Fruit fly (Drosophila melanogaster) whole organism, embryonic: ENCODE data around the gene CG1273.

Experiments
- Asciz ChIP-seq: fragments of 200-800 bp; sonication (Bioruptor generic); optimal IDR thresholded peaks from 2 replicates; lab custom pipeline; 2017; ENCODE audit warnings: missing biosample characterization, mild to moderate bottlenecking, missing genetic modification characterization, missing genetic modification reagents
- CG10147 ChIP-seq: fragments of 200-800 bp; sonication (Bioruptor generic); optimal IDR thresholded peaks from 2 replicates; lab custom pipeline; 2019; ENCODE audit warnings: missing biosample characterization, mild to moderate bottlenecking, missing genetic modification characterization, moderate library complexity
- CG10979 ChIP-seq: fragments of 200-800 bp; sonication (Bioruptor generic); optimal IDR thresholded peaks from 2 replicates; lab custom pipeline; 2018; ENCODE audit warnings: missing biosample characterization, mild to moderate bottlenecking, missing genetic modification characterization, moderate library complexity
- CG12744 ChIP-seq: fragments of 200-800 bp; sonication (Bioruptor generic); optimal IDR thresholded peaks from 2 replicates; lab custom pipeline; 2016; ENCODE audit warnings: missing biosample characterization, missing genetic modification characterization
- CG12769 ChIP-seq: fragments of 200-800 bp; sonication (Bioruptor generic); optimal IDR thresholded peaks from 2 replicates; lab custom pipeline; 2019; ENCODE audit warnings: missing biosample characterization, mild to moderate bottlenecking, missing genetic modification characterization, moderate library complexity
- CG13123 ChIP-seq: fragments of 200-800 bp; sonication (Bioruptor generic); optimal IDR thresholded peaks from 2 replicates; lab custom pipeline; 2016; ENCODE audit warnings: missing biosample characterization, missing genetic modification characterization
- CG15269 ChIP-seq: fragments of 200-800 bp; sonication (Bioruptor generic); optimal IDR thresholded peaks from 2 replicates; lab custom pipeline; 2018; ENCODE audit warnings: missing biosample characterization, mild to moderate bottlenecking, missing genetic modification characterization, moderate library complexity
- CG16815 ChIP-seq: fragments of 200-800 bp; sonication (Bioruptor generic); optimal IDR thresholded peaks from 3 replicates; lab custom pipeline; 2017; ENCODE audit warnings: missing biosample characterization, mild to moderate bottlenecking, missing genetic modification characterization
- CG2678 ChIP-seq: fragments of 200-800 bp; sonication (Bioruptor generic); optimal IDR thresholded peaks from 3 replicates; lab custom pipeline; 2019; ENCODE audit warnings: missing biosample characterization, mild to moderate bottlenecking, missing genetic modification characterization, moderate library complexity
- CG3163 ChIP-seq: fragments of 200-800 bp; sonication (Bioruptor generic); optimal IDR thresholded peaks from 3 replicates; lab custom pipeline; 2016; ENCODE audit warnings: missing biosample characterization, missing genetic modification characterization
- CG4404 ChIP-seq: fragments of 200-800 bp; sonication (Bioruptor generic); IDR thresholded peaks from 2 replicates; pipeline ENCODE4 v1.3.6; 2022; ENCODE audit warnings: missing biosample characterization, missing genetic modification characterization
- CG6175 ChIP-seq: fragments of 200-800 bp; sonication (Bioruptor generic); IDR thresholded peaks from 3 replicates; pipeline ENCODE4 v1.3.6; 2022; ENCODE audit warnings: missing biosample characterization, missing genetic modification characterization
- CG6854 ChIP-seq: fragments of 200-800 bp; sonication (Bioruptor generic); optimal IDR thresholded peaks from 3 replicates; lab custom pipeline; 2017; ENCODE audit warnings: missing biosample characterization, mild to moderate bottlenecking, missing genetic modification characterization
- CG7963 ChIP-seq: fragments of 200-800 bp; sonication (Bioruptor generic); IDR thresholded peaks from 3 replicates; pipeline ENCODE4 v1.3.6; 2022; ENCODE audit warnings: missing biosample characterization, missing genetic modification characterization; ENCODE audit not compliant: partially characterized antibody
- CG8359 ChIP-seq: fragments of 200-800 bp; sonication (Bioruptor generic); optimal IDR thresholded peaks from 2 replicates; lab custom pipeline; 2017; ENCODE audit warnings: missing biosample characterization, mild to moderate bottlenecking, missing genetic modification characterization, borderline replicate concordance
- CG9727 ChIP-seq: fragments of 200-800 bp; sonication (Bioruptor generic); optimal IDR thresholded peaks from 3 replicates; lab custom pipeline; 2017; ENCODE audit warnings: missing biosample characterization, mild to moderate bottlenecking, missing genetic modification characterization
- Doc2 ChIP-seq: fragments of 200-800 bp; sonication (Bioruptor generic); IDR thresholded peaks from 2 replicates; pipeline ENCODE4 v1.3.6; 2022; ENCODE audit warnings: missing biosample characterization, missing genetic modification characterization
- Elba2 ChIP-seq: fragments of 200-800 bp; sonication (Bioruptor generic); optimal IDR thresholded peaks from 3 replicates; lab custom pipeline; 2016; ENCODE audit warnings: missing biosample characterization, missing genetic modification characterization
- Ets65A ChIP-seq: fragments of 200-800 bp; sonication (Bioruptor generic); peaks from one replicate; lab custom pipeline; 2016; ENCODE audit warnings: missing biosample characterization, missing genetic modification characterization
- Ets97D ChIP-seq: fragments of 200-800 bp; sonication (Bioruptor generic); optimal IDR thresholded peaks from 3 replicates; lab custom pipeline; 2016; ENCODE audit warnings: missing biosample characterization, missing genetic modification characterization
- Fer3 ChIP-seq: fragments of 200-800 bp; sonication (Bioruptor generic); optimal IDR thresholded peaks from 2 replicates; lab custom pipeline; 2018; ENCODE audit warnings: missing biosample characterization, mild to moderate bottlenecking, missing genetic modification characterization, moderate library complexity
- Gsc ChIP-seq: fragments of 200-800 bp; sonication (Bioruptor generic); IDR thresholded peaks from 2 replicates; pipeline ENCODE4 v1.3.6; 2022; ENCODE audit warnings: missing biosample characterization, missing genetic modification characterization
- HLH54F ChIP-seq: fragments of 200-800 bp; sonication (Bioruptor generic); optimal IDR thresholded peaks from 3 replicates; lab custom pipeline; 2016; ENCODE audit warnings: missing biosample characterization, missing genetic modification characterization
- Hey ChIP-seq: fragments of 200-800 bp; sonication (Bioruptor generic); optimal IDR thresholded peaks from 3 replicates; lab custom pipeline; 2018; ENCODE audit warnings: missing biosample characterization, mild to moderate bottlenecking, missing genetic modification characterization
- Max ChIP-seq: fragments of 200-800 bp; sonication (Bioruptor generic); optimal IDR thresholded peaks from 2 replicates; lab custom pipeline; 2016; ENCODE audit warnings: missing biosample characterization, mild to moderate bottlenecking, missing genetic modification characterization
- Mes4 ChIP-seq: fragments of 200-800 bp; sonication (Bioruptor generic); optimal IDR thresholded peaks from 2 replicates; lab custom pipeline; 2016; ENCODE audit warnings: missing biosample characterization, missing genetic modification characterization
- TFAM ChIP-seq: fragments of 200-800 bp; sonication (Bioruptor generic); optimal IDR thresholded peaks from 2 replicates; lab custom pipeline; 2017; ENCODE audit warnings: missing biosample characterization, missing genetic modification characterization, inconsistent platforms
- aop ChIP-seq: fragments of 200-800 bp; sonication (Bioruptor generic); IDR thresholded peaks from 2 replicates; pipeline ENCODE4 v1.3.6; 2022; ENCODE audit warnings: missing biosample characterization, missing genetic modification characterization
- bcd ChIP-seq: fragments of 200-800 bp; sonication (Bioruptor generic); optimal IDR thresholded peaks from 2 replicates; lab custom pipeline; 2017; ENCODE audit warnings: missing biosample characterization, mild to moderate bottlenecking, missing genetic modification characterization
- bigmax ChIP-seq: fragments of 200-800 bp; sonication (Bioruptor generic); optimal IDR thresholded peaks from 2 replicates; lab custom pipeline; 2018; ENCODE audit warnings: missing biosample characterization, mild to moderate bottlenecking, missing genetic modification characterization
- chm ChIP-seq: fragments of 200-800 bp; sonication (Bioruptor generic); IDR thresholded peaks from 2 replicates; pipeline ENCODE4 v1.3.6; 2022; ENCODE audit warnings: missing biosample characterization, missing genetic modification characterization
- ci ChIP-seq: fragments of 200-800 bp; sonication (Bioruptor generic); IDR thresholded peaks from 3 replicates; pipeline ENCODE4 v1.3.6; 2022; ENCODE audit warnings: missing biosample characterization, missing genetic modification characterization
- gce ChIP-seq: fragments of 200-800 bp; sonication (Bioruptor generic); IDR thresholded peaks from 3 replicates; pipeline ENCODE4 v1.3.6; 2022; ENCODE audit warnings: missing biosample characterization, missing genetic modification characterization
- gcm ChIP-seq: fragments of 200-800 bp; sonication (Bioruptor generic); optimal IDR thresholded peaks from 2 replicates; lab custom pipeline; 2019; ENCODE audit warnings: missing biosample characterization, mild to moderate bottlenecking, missing genetic modification characterization, moderate library complexity
- kah ChIP-seq: fragments of 200-800 bp; sonication (Bioruptor generic); optimal IDR thresholded peaks from 2 replicates; lab custom pipeline; 2018; ENCODE audit warnings: missing biosample characterization, mild to moderate bottlenecking, missing genetic modification characterization
- lmd ChIP-seq: fragments of 200-800 bp; sonication (Bioruptor generic); IDR thresholded peaks from 2 replicates; pipeline ENCODE4 v1.3.6; 2022; ENCODE audit warnings: missing biosample characterization, missing genetic modification characterization
- oc ChIP-seq: fragments of 200-800 bp; sonication (Bioruptor generic); optimal IDR thresholded peaks from 2 replicates; lab custom pipeline; 2018; ENCODE audit warnings: missing biosample characterization, mild to moderate bottlenecking, missing genetic modification characterization, moderate library complexity
- p53 ChIP-seq: fragments of 200-800 bp; sonication (Bioruptor generic); optimal IDR thresholded peaks from 2 replicates; lab custom pipeline; 2016; ENCODE audit warnings: missing biosample characterization, missing genetic modification characterization
- pnt ChIP-seq: fragments of 200-800 bp; sonication (Bioruptor generic); optimal IDR thresholded peaks from 3 replicates; lab custom pipeline; 2016; ENCODE audit warnings: missing biosample characterization, missing genetic modification characterization
- pum ChIP-seq: fragments of 200-800 bp; sonication (Bioruptor generic); optimal IDR thresholded peaks from 2 replicates; lab custom pipeline; 2016; ENCODE audit warnings: missing biosample characterization, missing genetic modification characterization
- sens ChIP-seq: fragments of 200-800 bp; sonication (Bioruptor generic); peaks from one replicate; lab custom pipeline; 2016; ENCODE audit warnings: missing biosample characterization, missing genetic modification characterization
- seq ChIP-seq: fragments of 200-800 bp; sonication (Bioruptor generic); IDR thresholded peaks from 2 replicates; pipeline ENCODE4 v1.3.6; 2022; ENCODE audit warnings: missing biosample characterization, missing genetic modification characterization
- sqz ChIP-seq: fragments of 200-800 bp; sonication (Bioruptor generic); optimal IDR thresholded peaks from 3 replicates; lab custom pipeline; 2018; ENCODE audit warnings: missing biosample characterization, mild to moderate bottlenecking, missing genetic modification characterization
- sr ChIP-seq: fragments of 200-800 bp; sonication (Bioruptor generic); IDR thresholded peaks from 3 replicates; pipeline ENCODE4 v1.3.6; 2022; ENCODE audit warnings: missing biosample characterization, missing genetic modification characterization
- ssp ChIP-seq: fragments of 200-800 bp; sonication (Bioruptor generic); IDR thresholded peaks from 2 replicates; pipeline ENCODE4 v1.3.6; 2022; ENCODE audit warnings: missing biosample characterization, missing genetic modification characterization
- tna ChIP-seq: fragments of 200-800 bp; sonication (Bioruptor generic); IDR thresholded peaks from 2 replicates; pipeline ENCODE4 v1.3.6; 2022; ENCODE audit warnings: missing biosample characterization, missing genetic modification characterization; ENCODE audit not compliant: partially characterized antibody
- toy ChIP-seq: fragments of 200-800 bp; sonication (Bioruptor generic); IDR thresholded peaks from 2 replicates; pipeline ENCODE4 v1.3.6; 2022; ENCODE audit warnings: missing biosample characterization, missing genetic modification characterization

CG1273 gene

DNA sequence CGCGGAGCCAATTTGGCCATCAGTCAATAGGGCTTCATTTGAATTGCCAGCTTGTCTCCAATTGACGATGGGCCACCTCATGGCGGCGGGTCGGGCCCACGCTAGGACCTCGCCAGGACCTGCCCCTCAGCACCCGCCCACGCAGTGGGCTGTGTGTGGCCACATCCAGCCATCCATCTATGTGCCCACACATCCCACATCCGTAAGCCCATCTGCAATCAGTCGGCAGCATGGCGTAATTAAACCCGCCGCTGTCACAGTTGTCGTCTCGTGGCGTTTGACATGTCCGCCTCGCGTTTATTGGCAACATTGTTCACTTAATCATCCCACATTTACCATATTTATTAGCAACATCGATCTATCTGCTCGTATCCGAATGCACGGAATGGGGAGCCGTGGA lies 25.3 kb upstream of the CG1273 start:
- no peak for TF ChIP-seq p53 (GFP tag; lab: Kevin White, UChicago)
- no peak for TF ChIP-seq oc (tag; lab: Kevin White, UChicago)
- TF ChIP-seq Ets65A (GFP tag; lab: Kevin White, UChicago), result peak; percentile 58
- TF ChIP-seq ci (GFP tag; lab: Robert Waterston, UW), result peak; percentile 3; the same call in 1 of the 3 replicates
- 0 out of 2 replicates have a peak, but pooled peaks have one; percentile 3 for TF ChIP-seq aop (GFP tag; lab: Robert Waterston, UW)
- peak; percentile 59 for TF ChIP-seq sens (GFP tag; lab: Kevin White, UChicago)
- TF ChIP-seq CG4404 (GFP tag; lab: Robert Waterston, UW), result peak; percentile 12; the same call in 1 of the 2 replicates
- 0 out of 3 replicates have a peak, but pooled peaks have one; percentile 4 for TF ChIP-seq sr
- TF ChIP-seq, all 482 proteins: peak for 6

- TF ChIP-seq seq (GFP tag; lab: Robert Waterston, UW), result peak; percentile 85
- peak; percentile 55; the same call in 1 of the 2 replicates for TF ChIP-seq chm (GFP tag; lab: Robert Waterston, UW)
- peak; percentile 82 for TF ChIP-seq pnt
- TF ChIP-seq Elba2 (GFP tag; lab: Kevin White, UChicago), result no peak
- peak; percentile 69; the same call in 2 of the 3 replicates for TF ChIP-seq CG6175 (GFP tag; lab: Robert Waterston, UW)
- TF ChIP-seq Hey (tag; lab: Kevin White, UChicago), result peak; percentile 77
- TF ChIP-seq CG10147 (GFP tag; lab: Kevin White, UChicago), result peak; percentile 91
- TF ChIP-seq CG9727, result peak; percentile 87
- TF ChIP-seq CG10979 (tag; lab: Kevin White, UChicago), result peak; percentile 33
- peak; percentile 44 for TF ChIP-seq kah
- peak; percentile 17 for TF ChIP-seq CG8359 (GFP tag; lab: Kevin White, UChicago)
- peak; percentile 83 for TF ChIP-seq CG6854 (GFP tag; lab: Kevin White, UChicago)
- peak; percentile 68 for TF ChIP-seq gcm
- peak; percentile 71 for TF ChIP-seq Mes4
- TF ChIP-seq Ets97D (GFP tag; lab: Kevin White, UChicago), result peak; percentile 20
- no peak for TF ChIP-seq tna (GFP tag; lab: Robert Waterston, UW)
- peak; percentile 82 for TF ChIP-seq Asciz (GFP tag; lab: Kevin White, UChicago)
- peak; percentile 90 for TF ChIP-seq CG12769 (tag; lab: Kevin White, UChicago)
- peak; percentile 94 for TF ChIP-seq CG2678 (tag; lab: Kevin White, UChicago)
- no peak for TF ChIP-seq CG7963 (GFP tag; lab: Robert Waterston, UW)
- TF ChIP-seq Fer3 (tag; lab: Kevin White, UChicago), result peak; percentile 87
- peak; percentile 84 for TF ChIP-seq pum (GFP tag; lab: Kevin White, UChicago)
- TF ChIP-seq sqz (GFP tag; lab: Kevin White, UChicago), result peak; percentile 74
- peak; percentile 47 for TF ChIP-seq ssp (GFP tag; lab: Robert Waterston, UW)
- peak; percentile 87 for TF ChIP-seq HLH54F (GFP tag; lab: Kevin White, UChicago)
- peak; percentile 92 for TF ChIP-seq CG15269
- TF ChIP-seq Gsc (GFP tag; lab: Robert Waterston, UW), result no peak
- TF ChIP-seq Max (GFP tag; lab: Kevin White, UChicago), result peak; percentile 61
- peak; percentile 60; the same call in 1 of the 2 replicates for TF ChIP-seq toy (GFP tag; lab: Robert Waterston, UW)
- peak; percentile 62 for TF ChIP-seq Doc2 (GFP tag; lab: Robert Waterston, UW)
- TF ChIP-seq CG13123 (GFP tag; lab: Kevin White, UChicago), result peak; percentile 29
- no peak for TF ChIP-seq TFAM
- peak; percentile 65 for TF ChIP-seq CG12744 (GFP tag; lab: Kevin White, UChicago)
- TF ChIP-seq CG3163 (GFP tag; lab: Kevin White, UChicago), result peak; percentile 70
- peak; percentile 77 for TF ChIP-seq CG16815 (GFP tag; lab: Kevin White, UChicago)
- peak; percentile 55; the same call in 1 of the 3 replicates for TF ChIP-seq gce (GFP tag; lab: Robert Waterston, UW)
- peak; percentile 77 for TF ChIP-seq lmd (GFP tag; lab: Robert Waterston, UW)
- TF ChIP-seq bcd (GFP tag; lab: Kevin White, UChicago), result peak; percentile 90
- TF ChIP-seq aop (GFP tag; lab: Robert Waterston, UW), result peak; percentile 73; the same call in 1 of the 2 replicates
- TF ChIP-seq bigmax (GFP tag; lab: Kevin White, UChicago), result no peak
Observed at dm6 chr3L:4239442-4240322, 23.8 kb upstream of the CG1273 start, which contains the start of gene Sqor. TSS of gene Sqor (plus strand) at chr3L:4240173.
